Fruit fly (Drosophila melanogaster) whole organism, wandering third instar larva: ENCODE data around the gene COX4.
A peak's percentile ranks its signal among the peaks of the same experiment; 100 is the strongest.

Experiments
- Abd-B ChIP-seq: fragments of >200 bp; optimal IDR thresholded peaks from 2 replicates; lab custom pipeline; 2017; ENCODE audit warnings: missing biosample characterization, missing genetic modification characterization
- CG32264 ChIP-seq: fragments of 200-800 bp; sonication (Bioruptor generic); optimal IDR thresholded peaks from 2 replicates; lab custom pipeline; 2016; ENCODE audit warnings: missing biosample characterization, missing genetic modification characterization
- GATAd ChIP-seq: sonication (Bioruptor generic); optimal IDR thresholded peaks from 2 replicates; lab custom pipeline; 2016; ENCODE audit warnings: missing biosample characterization, missing genetic modification characterization
- Rel ChIP-seq, 2 experiments: fragments of 200-800 bp; sonication (Bioruptor generic) in 1 of 2; optimal IDR thresholded peaks; 2 replicates in 1 of 2; 3 replicates in 1 of 2; lab custom pipeline; 2016 to 2019; ENCODE audit warnings: mild to moderate bottlenecking in 2 of 2, missing biosample characterization in 2 of 2, missing genetic modification characterization in 2 of 2, moderate library complexity in 1 of 2
- Sp1 ChIP-seq: fragments of 200-800 bp; sonication (Bioruptor generic); optimal IDR thresholded peaks from 3 replicates; lab custom pipeline; 2019; ENCODE audit warnings: missing biosample characterization, mild to moderate bottlenecking, missing genetic modification characterization, moderate library complexity
- br ChIP-seq: fragments of 200-800 bp; sonication (Bioruptor generic); optimal IDR thresholded peaks from 2 replicates; lab custom pipeline; 2016; ENCODE audit warnings: missing biosample characterization, missing genetic modification characterization
- dsf ChIP-seq: sonication (Bioruptor generic); optimal IDR thresholded peaks from 2 replicates; lab custom pipeline; 2016; ENCODE audit warnings: missing biosample characterization, missing genetic modification characterization, borderline replicate concordance
- fru ChIP-seq: fragments of 200-800 bp; sonication (Bioruptor generic); optimal IDR thresholded peaks from 3 replicates; lab custom pipeline; 2016; ENCODE audit warnings: missing biosample characterization, mild to moderate bottlenecking, missing genetic modification characterization
- h ChIP-seq: fragments of 200-800 bp; sonication (Bioruptor generic); optimal IDR thresholded peaks from 3 replicates; lab custom pipeline; 2016; ENCODE audit warnings: missing biosample characterization, mild to moderate bottlenecking, missing genetic modification characterization
- pan ChIP-seq: fragments of >200 bp; optimal IDR thresholded peaks from 2 replicates; lab custom pipeline; 2017

DNA sequence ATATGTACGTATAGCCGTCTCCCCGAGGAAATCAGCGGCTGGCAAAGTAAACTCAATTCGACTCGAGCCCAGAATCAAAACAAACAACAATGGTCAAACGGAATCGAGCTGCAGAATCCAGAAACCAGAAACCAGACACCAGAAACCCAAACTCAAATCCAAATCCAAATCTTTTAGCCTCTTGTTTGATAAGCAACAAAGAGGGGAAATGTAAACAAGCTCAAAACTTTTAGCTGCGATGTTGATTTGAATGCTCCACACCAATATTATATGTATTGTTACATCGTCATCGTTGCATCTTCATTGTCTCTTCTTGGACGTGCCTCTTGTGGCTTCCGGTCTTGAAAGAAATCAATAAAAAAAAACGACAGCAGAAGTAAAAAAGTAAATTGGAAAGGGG is 8.9 kb upstream of the COX4 start:
- TF ChIP-seq CG32264 (GFP tag; lab: Kevin White, UChicago) (no peak), Rel (GFP tag; optimal IDR thresholded peaks at IDR 0.05; lab: Kevin White, UChicago) (no peak), Rel (tag; optimal IDR thresholded peaks at IDR 0.05; lab: Kevin White, UChicago) (no peak), GATAd (no peak), Sp1 (GFP tag; lab: Kevin White, UChicago) (no peak), dsf (no peak), fru (peak; percentile 11), br (GFP tag; lab: Kevin White, UChicago) (no peak), h (GFP tag; lab: Kevin White, UChicago) (no peak), pan (lab: Kevin White, UChicago) (no peak), Abd-B (no peak)
